Fruit fly (Drosophila melanogaster) whole organism, adult: ENCODE results near the gene Or65b.

Experiments used
- CG7101 ChIP-seq: fragments of 200-800 bp; sonication (Bioruptor generic); optimal IDR thresholded peaks from 2 replicates; lab custom pipeline; 2018; ENCODE audit warnings: missing biosample characterization, mild to moderate bottlenecking, missing genetic modification characterization, moderate library complexity
- Hr96 ChIP-seq: fragments of 200-800 bp; sonication (Bioruptor generic); optimal IDR thresholded peaks from 2 replicates; lab custom pipeline; 2016; ENCODE audit warnings: missing biosample characterization, missing genetic modification characterization
- pad ChIP-seq: fragments of 200-800 bp; sonication (Bioruptor generic); optimal IDR thresholded peaks from 3 replicates; lab custom pipeline; 2017; ENCODE audit warnings: missing biosample characterization, missing genetic modification characterization, mild to moderate bottlenecking, moderate library complexity, missing genetic modification reagents

DNA sequence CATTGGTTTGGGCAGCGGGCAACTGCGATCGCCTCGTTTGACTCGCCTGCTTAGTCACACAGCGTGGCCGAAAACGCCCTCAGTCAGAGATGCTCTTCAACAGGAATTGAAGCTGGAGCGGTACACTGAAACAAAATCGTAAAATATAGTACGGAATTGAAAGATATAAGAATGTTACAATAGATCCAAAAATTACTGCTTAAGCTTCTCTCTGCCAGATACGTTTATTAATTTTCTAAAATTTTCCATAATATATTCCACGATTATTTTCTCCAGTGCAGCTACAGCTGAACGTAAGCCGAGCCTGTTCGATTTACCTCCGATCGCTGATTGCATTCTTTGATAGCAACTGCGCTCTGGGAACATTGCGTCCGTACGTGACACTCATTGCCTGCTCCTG is 33.8 kb downstream of the Or65b start:
- TF ChIP-seq CG7101 (no peak), Hr96 (GFP tag; lab: Kevin White, UChicago) (no peak), pad (GFP tag; lab: Kevin White, UChicago) (no peak)
